Fruit fly (Drosophila melanogaster): Measurements from ENCODE around the gene CG34159.

The CG34159 gene

dm6 chr2L:10226724-10227407 is 22.7 kb upstream of the CG34159 start, which contains the start of gene CG5708 (continued):
- TF ChIP-seq CG32767 (GFP tag; IDR thresholded peaks at IDR 0.05): no peak
- TF ChIP-seq Chrac-16 (GFP tag; optimal IDR thresholded peaks at IDR 0.05): no peak
- no peak for TF ChIP-seq TFAM (GFP tag; optimal IDR thresholded peaks at IDR 0.05)
- TF ChIP-seq abd-A (tag; optimal IDR thresholded peaks at IDR 0.05): no peak
- TF ChIP-seq Opbp (GFP tag; IDR thresholded peaks at IDR 0.05; ENCODE audit: partially characterized antibody): peak; percentile 75; the same call in 2 of the 3 replicates
- TF ChIP-seq sens (GFP tag): peak; percentile 35
- TF ChIP-seq CG14667 (GFP tag; IDR thresholded peaks at IDR 0.05): no peak
- no peak for TF ChIP-seq Dad (GFP tag; optimal IDR thresholded peaks at IDR 0.05)
- TF ChIP-seq psq (GFP tag; optimal IDR thresholded peaks at IDR 0.05): no peak
- no peak for TF ChIP-seq dati (GFP tag; IDR thresholded peaks at IDR 0.05)
- no peak for TF ChIP-seq gcm2 (GFP tag; optimal IDR thresholded peaks at IDR 0.05)
- TF ChIP-seq oc (tag; optimal IDR thresholded peaks at IDR 0.05): no peak
- no peak for TF ChIP-seq HLHmδ (GFP tag; optimal IDR thresholded peaks at IDR 0.05)
- peak; percentile 89 for TF ChIP-seq CG11723 (GFP tag; optimal IDR thresholded peaks at IDR 0.05)
- peak; percentile 2 for TF ChIP-seq zfh2 (GFP tag; optimal IDR thresholded peaks at IDR 0.05)
- no peak for TF ChIP-seq CG3726 (GFP tag; IDR thresholded peaks at IDR 0.05)
- TF ChIP-seq jing (GFP tag; optimal IDR thresholded peaks at IDR 0.05): no peak
- no peak for TF ChIP-seq CG3163 (GFP tag; optimal IDR thresholded peaks at IDR 0.05)
- TF ChIP-seq CG7372 (GFP tag; IDR thresholded peaks at IDR 0.05): no peak
- no peak for TF ChIP-seq CG1792 (GFP tag; optimal IDR thresholded peaks at IDR 0.05)
- TF ChIP-seq pnt (GFP tag; optimal IDR thresholded peaks at IDR 0.05): no peak
- no peak for TF ChIP-seq ttk (GFP tag; IDR thresholded peaks at IDR 0.05)
- no peak for TF ChIP-seq Nf-YA (GFP tag; IDR thresholded peaks at IDR 0.05)
- TF ChIP-seq CG10209 (GFP tag; optimal IDR thresholded peaks at IDR 0.05): no peak
- no peak for TF ChIP-seq CG7963 (GFP tag; IDR thresholded peaks at IDR 0.05; ENCODE audit: partially characterized antibody)
- peak; percentile 46 for TF ChIP-seq MESR4 (GFP tag; optimal IDR thresholded peaks at IDR 0.05)
- no peak for TF ChIP-seq Nf-YB (GFP tag; optimal IDR thresholded peaks at IDR 0.05)
- no peak for TF ChIP-seq Vsx1 (GFP tag; optimal IDR thresholded peaks at IDR 0.05)
- peak; percentile 70 for TF ChIP-seq CG12659 (GFP tag; optimal IDR thresholded peaks at IDR 0.05)
- TF ChIP-seq stwl (tag; optimal IDR thresholded peaks at IDR 0.05): peak; percentile 1
- no peak for TF ChIP-seq dimm (GFP tag; IDR thresholded peaks at IDR 0.05)
- TF ChIP-seq CG3995 (GFP tag; optimal IDR thresholded peaks at IDR 0.05): peak; percentile 52
- TF ChIP-seq CG10979 (tag; optimal IDR thresholded peaks at IDR 0.05): no peak
- peak; percentile 36 for TF ChIP-seq Sry-δ (GFP tag; optimal IDR thresholded peaks at IDR 0.05)
- no peak for TF ChIP-seq Myb (GFP tag; optimal IDR thresholded peaks at IDR 0.05)
- no peak for TF ChIP-seq sc (optimal IDR thresholded peaks at IDR 0.05)
- no peak for TF ChIP-seq sc (GFP tag; optimal IDR thresholded peaks at IDR 0.05)
- TF ChIP-seq Atf-2 (GFP tag; optimal IDR thresholded peaks at IDR 0.05): no peak
- no peak for TF ChIP-seq mirr (GFP tag; optimal IDR thresholded peaks at IDR 0.05)
- no peak for TF ChIP-seq vnd (GFP tag; IDR thresholded peaks at IDR 0.05; ENCODE audit: partially characterized antibody)
- peak; percentile 30; the same call in 1 of the 2 replicates for TF ChIP-seq hbn (GFP tag; IDR thresholded peaks at IDR 0.05; ENCODE audit: partially characterized antibody)
- no peak for TF ChIP-seq Hr78 (GFP tag; optimal IDR thresholded peaks at IDR 0.05)
- peak; percentile 51 for TF ChIP-seq Abd-B (GFP tag; optimal IDR thresholded peaks at IDR 0.05)
- peak; percentile 73 for TF ChIP-seq CG4617 (GFP tag; optimal IDR thresholded peaks at IDR 0.05; ENCODE audit: borderline replicate concordance)
- no peak for TF ChIP-seq CG12155 (GFP tag; optimal IDR thresholded peaks at IDR 0.05)
- TF ChIP-seq Spps (tag; optimal IDR thresholded peaks at IDR 0.05): no peak
- TF ChIP-seq CG10959 (GFP tag; IDR thresholded peaks at IDR 0.05): no peak
- TF ChIP-seq Hmx (GFP tag; optimal IDR thresholded peaks at IDR 0.05): no peak
- peak; percentile 33 for TF ChIP-seq NfI (GFP tag; optimal IDR thresholded peaks at IDR 0.05)
- TF ChIP-seq nom (GFP tag; optimal IDR thresholded peaks at IDR 0.05): no peak

All from whole organism, embryonic.